Worm (Caenorhabditis elegans): Measurements from ENCODE around the gene gmap-1.

ce11 chrX:12937521-12937920, 2.7 kb upstream of the gmap-1 start:
- no peak for TF ChIP-seq ztf-4 (tag; optimal IDR thresholded peaks at IDR 0.05)
- TF ChIP-seq egl-27 (tag; optimal IDR thresholded peaks at IDR 0.05): no peak
- TF ChIP-seq lsy-12 (tag; optimal IDR thresholded peaks at IDR 0.05): no peak
- no peak for TF ChIP-seq pqm-1 (tag; optimal IDR thresholded peaks at IDR 0.05)
- no peak for TF ChIP-seq nhr-11 (tag; optimal IDR thresholded peaks at IDR 0.05)

Measured in whole organism, L3 larva.